Worm (Caenorhabditis elegans): ENCODE results near the gene Y43C5A.3.
A peak's percentile ranks its signal among the peaks of the same experiment; 100 is the strongest.

The Y43C5A.3 gene

ce11 chrIV:10242458-10243123, 31.2 kb upstream of the Y43C5A.3 start (continued):
- TF ChIP-seq madf-8 (GFP tag; conservative IDR thresholded peaks at IDR 0.05) (peak; percentile 82), F23B12.7 (tag; optimal IDR thresholded peaks at IDR 0.05; ENCODE audit: insufficient read depth) (no peak), Y56A3A.18 (GFP tag; IDR thresholded peaks at IDR 0.05) (no peak), ceh-27 (GFP tag; optimal IDR thresholded peaks at IDR 0.05) (no peak)

DNA sequence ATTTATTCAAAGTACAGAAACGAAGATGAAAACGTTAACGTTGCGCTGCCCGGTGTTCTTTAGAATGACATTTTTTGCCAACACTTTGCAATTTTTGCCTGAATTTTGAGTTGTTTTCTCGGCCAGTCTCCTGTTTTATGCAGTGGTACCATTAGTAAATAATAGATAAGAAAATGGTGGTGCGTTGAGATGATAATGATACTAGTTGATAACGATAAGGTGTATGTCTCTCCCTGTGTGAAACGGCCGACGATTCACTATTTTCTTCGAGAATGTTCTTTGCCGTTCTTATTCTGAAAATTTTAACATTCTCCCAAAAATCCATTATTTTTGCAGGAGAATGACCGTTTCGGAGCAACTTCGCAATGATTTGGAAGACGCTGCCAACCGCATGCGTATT, 30.6 kb upstream of the Y43C5A.3 start, which contains the start of gene tkt-1:
Gene tkt-1, plus strand, starts transcription at position 337 of the 400 bp plus-strand sequence.
- TF ChIP-seq tbp1 (GFP tag; optimal IDR thresholded peaks at IDR 0.05) (peak; percentile 10), somi-1 (GFP tag; optimal IDR thresholded peaks at IDR 0.05) (no peak), ztf-6 (GFP tag; IDR thresholded peaks at IDR 0.05) (no peak), dpff-1 (tag; optimal IDR thresholded peaks at IDR 0.05) (no peak), D2030.7 (GFP tag; IDR thresholded peaks at IDR 0.05) (no peak), F57A8.1 (GFP tag; optimal IDR thresholded peaks at IDR 0.05) (no peak), nhr-80 (tag; optimal IDR thresholded peaks at IDR 0.05) (peak; percentile 74), nfya-1 (tag; optimal IDR thresholded peaks at IDR 0.05; ENCODE audit: borderline replicate concordance, insufficient read depth) (no peak), mel-28 (tag; optimal IDR thresholded peaks at IDR 0.05; ENCODE audit: borderline replicate concordance) (no peak), ztf-3 (GFP tag; optimal IDR thresholded peaks at IDR 0.05) (no peak), Y56A3A.18 (GFP tag; IDR thresholded peaks at IDR 0.05) (no peak), F55B11.4 (tag; optimal IDR thresholded peaks at IDR 0.05; ENCODE audit: borderline replicate concordance, insufficient read depth) (no peak), B0019.2 (GFP tag; conservative IDR thresholded peaks at IDR 0.05) (no peak), K12H6.12 (tag; optimal IDR thresholded peaks at IDR 0.05) (no peak), hlh-12 (tag; optimal IDR thresholded peaks at IDR 0.05) (no peak), ZK185.1 (tag; optimal IDR thresholded peaks at IDR 0.05; ENCODE audit: poor library complexity, severe bottlenecking) (no peak), hsf-1 (GFP tag; IDR thresholded peaks at IDR 0.05) (peak; percentile 74), ekl-4 (GFP tag; IDR thresholded peaks at IDR 0.05) (0 out of 2 replicates have a peak, but pooled peaks have one; percentile 40), die-1 (tag; optimal IDR thresholded peaks at IDR 0.05) (no peak), tlf-1 (GFP tag; optimal IDR thresholded peaks at IDR 0.05) (no peak), cebp-2 (GFP tag; IDR thresholded peaks at IDR 0.05) (no peak), gei-17 (GFP tag; optimal IDR thresholded peaks at IDR 0.05) (no peak), ets-4 (GFP tag; optimal IDR thresholded peaks at IDR 0.05) (peak; percentile 26), lsy-27 (tag; optimal IDR thresholded peaks at IDR 0.05; ENCODE audit: borderline replicate concordance, insufficient read depth) (no peak), cebp-1 (GFP tag; IDR thresholded peaks at IDR 0.05) (no peak), cebp-1 (tag; optimal IDR thresholded peaks at IDR 0.05) (peak; percentile 4), aptf-2 (GFP tag; conservative IDR thresholded peaks at IDR 0.05) (no peak), hmg-1.2 (GFP tag; IDR thresholded peaks at IDR 0.05) (no peak), athp-1 (tag; optimal IDR thresholded peaks at IDR 0.05) (no peak), F22D6.2 (tag; optimal IDR thresholded peaks at IDR 0.05) (no peak), sdz-38 (tag; optimal IDR thresholded peaks at IDR 0.05) (no peak), lin-54 (GFP tag; optimal IDR thresholded peaks at IDR 0.05) (no peak)

- TF ChIP-seq hsf-1 (GFP tag; IDR thresholded peaks at IDR 0.05) (0 out of 2 replicates have a peak, but pooled peaks have one; percentile 63), ztf-22 (GFP tag; optimal IDR thresholded peaks at IDR 0.05) (peak; percentile 17), nfyb-1 (GFP tag; IDR thresholded peaks at IDR 0.05) (peak; percentile 10; the same call in 1 of the 2 replicates), lin-54 (GFP tag; optimal IDR thresholded peaks at IDR 0.05) (peak; percentile 30), mcd-1 (GFP tag; IDR thresholded peaks at IDR 0.05) (no peak), madf-3 (GFP tag; IDR thresholded peaks at IDR 0.05) (peak; percentile 82; the same call in 1 of the 2 replicates), nfya-2 (GFP tag; IDR thresholded peaks at IDR 0.05) (no peak), attf-5 (GFP tag; optimal IDR thresholded peaks at IDR 0.05) (peak; percentile 3), attf-6 (GFP tag; IDR thresholded peaks at IDR 0.05) (peak; percentile 48; the same call in 1 of the 2 replicates), F10E7.11 (tag; optimal IDR thresholded peaks at IDR 0.05) (peak; percentile 18), lin-40 (tag; optimal IDR thresholded peaks at IDR 0.05) (peak; percentile 20), cebp-1 (GFP tag; IDR thresholded peaks at IDR 0.05) (no peak), cebp-1 (tag; optimal IDR thresholded peaks at IDR 0.05) (peak; percentile 8)
Observed at ce11 chrIV:10245666-10246210, 28.1 kb upstream of the Y43C5A.3 start, which contains the start of gene F01G10.10. Gene F01G10.10, plus strand, starts transcription at chrIV:10246160.

All from whole organism, young adult.